Worm (Caenorhabditis elegans) whole organism, L1 larva: ENCODE results near the gene cls-1.

Experiments
- C34B4.2 ChIP-seq: sonication (generic microtip); optimal IDR thresholded peaks from 2 replicates; lab custom pipeline; 2017; ENCODE audit warnings: mild to moderate bottlenecking, missing genetic modification characterization, missing compliant biosample characterization
- aha-1 ChIP-seq: fragments of 150-350 bp; optimal IDR thresholded peaks from 2 replicates; lab custom pipeline; 2014; ENCODE audit warnings: missing biosample characterization, missing genetic modification characterization
- aly-2 ChIP-seq: fragments of 150-350 bp; optimal IDR thresholded peaks from 2 replicates; lab custom pipeline; 2014; ENCODE audit warnings: missing biosample characterization, missing genetic modification characterization
- egl-27 ChIP-seq, 2 experiments: fragments of 150-350 bp in 1 of 2; sonication (generic microtip); optimal IDR thresholded peaks; 3 replicates each; lab custom pipeline; 2017 to 2018; ENCODE audit warnings: missing biosample characterization in 2 of 2, missing genetic modification characterization in 2 of 2, missing genetic modification reagents in 2 of 2
- elt-3 ChIP-seq, 6 experiments: fragments of 150-350 bp in 1 of 6; sonication (generic microtip); optimal IDR thresholded peaks; 2 replicates each; lab custom pipeline; 2017 to 2018; ENCODE audit warnings: missing biosample characterization in 6 of 6, missing genetic modification characterization in 6 of 6, inconsistent platforms in 1 of 6
- fkh-4 ChIP-seq: sonication (generic microtip); optimal IDR thresholded peaks from 2 replicates; lab custom pipeline; 2016; ENCODE audit warnings: missing compliant biosample characterization, missing genetic modification characterization, borderline replicate concordance
- fkh-8 ChIP-seq: sonication (generic microtip); optimal IDR thresholded peaks from 2 replicates; lab custom pipeline; 2016; ENCODE audit warnings: mild to moderate bottlenecking, missing genetic modification characterization, missing compliant biosample characterization
- hpl-2 ChIP-seq: fragments of 150-350 bp; optimal IDR thresholded peaks from 2 replicates; lab custom pipeline; 2014; ENCODE audit warnings: missing biosample characterization, missing genetic modification reagents, missing genetic modification characterization
- jun-1 ChIP-seq: fragments of 150-350 bp; optimal IDR thresholded peaks from 2 replicates; lab custom pipeline; 2014; ENCODE audit warnings: missing biosample characterization, missing genetic modification reagents, missing genetic modification characterization
- lin-14 ChIP-seq: fragments of 200-800 bp; sonication (Bioruptor generic); optimal IDR thresholded peaks from 2 replicates; lab custom pipeline; 2018; ENCODE audit warnings: mild to moderate bottlenecking, missing genetic modification characterization, moderate library complexity, missing compliant biosample characterization
- lin-39 ChIP-seq: fragments of 150-350 bp; optimal IDR thresholded peaks from 2 replicates; lab custom pipeline; 2014; ENCODE audit warnings: missing biosample characterization, missing genetic modification reagents, missing genetic modification characterization
- mdl-1 ChIP-seq, 2 experiments: fragments of 150-350 bp; optimal IDR thresholded peaks; 2 replicates each; lab custom pipeline; 2014 to 2017; ENCODE audit warnings: missing biosample characterization in 2 of 2, missing genetic modification characterization in 2 of 2, inconsistent platforms in 1 of 2
- mef-2 ChIP-seq: fragments of 150-350 bp; optimal IDR thresholded peaks from 2 replicates; lab custom pipeline; 2014; ENCODE audit warnings: missing biosample characterization, missing genetic modification characterization
- nhr-20 ChIP-seq: sonication (generic microtip); optimal IDR thresholded peaks from 2 replicates; lab custom pipeline; 2016; ENCODE audit warnings: mild to moderate bottlenecking, missing genetic modification characterization, missing compliant biosample characterization
- nhr-28 ChIP-seq: fragments of 150-350 bp; optimal IDR thresholded peaks from 2 replicates; lab custom pipeline; 2014; ENCODE audit warnings: missing biosample characterization, missing genetic modification characterization
- nhr-85 ChIP-seq: sonication (generic microtip); peaks from one replicate; lab custom pipeline; 2016; ENCODE audit warnings: missing genetic modification characterization, inconsistent platforms, missing compliant biosample characterization
- rnt-1 ChIP-seq: sonication (generic microtip); optimal IDR thresholded peaks from 2 replicates; lab custom pipeline; 2016; ENCODE audit warnings: mild to moderate bottlenecking, missing genetic modification characterization, moderate library complexity, missing compliant biosample characterization
- vab-15 ChIP-seq: sonication (generic microtip); optimal IDR thresholded peaks from 2 replicates; lab custom pipeline; 2017; ENCODE audit warnings: missing genotype, mild to moderate bottlenecking, missing genetic modification characterization, missing compliant biosample characterization
- xbp-1 ChIP-seq: sonication (generic microtip); optimal IDR thresholded peaks from 2 replicates; lab custom pipeline; 2016; ENCODE audit warnings: missing genetic modification characterization, missing compliant biosample characterization

Gene cls-1

ce11 chrIII:7561872-7562271 is 53.9 kb downstream of the cls-1 start, which contains the start of gene lgc-12:
lgc-12 (plus strand) TSS chrIII:7562172.
- TF ChIP-seq jun-1 (tag; lab: Kevin White, UChicago) (no peak), nhr-28 (tag; lab: Kevin White, UChicago) (no peak), xbp-1 (tag; lab: Kevin White, UChicago) (no peak), hpl-2 (GFP tag; lab: Kevin White, UChicago) (no peak), mef-2 (tag; lab: Kevin White, UChicago) (no peak), mdl-1 (tag; optimal IDR thresholded peaks at IDR 0.05; lab: Kevin White, UChicago) (no peak), C34B4.2 (no peak), rnt-1 (tag; lab: Kevin White, UChicago) (no peak), aha-1 (tag; lab: Kevin White, UChicago) (no peak), lin-14 (GFP tag; lab: Kevin White, UChicago) (no peak), nhr-85 (no peak), fkh-4 (tag; lab: Kevin White, UChicago) (no peak), lin-39 (tag; lab: Kevin White, UChicago) (no peak), fkh-8 (tag; lab: Kevin White, UChicago) (no peak), aly-2 (tag; lab: Kevin White, UChicago) (no peak), nhr-20 (tag; lab: Kevin White, UChicago) (no peak), vab-15 (tag; lab: Kevin White, UChicago) (no peak), elt-3 (tag; optimal IDR thresholded peaks at IDR 0.05; lab: Kevin White, UChicago) (no peak), egl-27 (tag; optimal IDR thresholded peaks at IDR 0.05; lab: Kevin White, UChicago) (no peak)
